Worm (Caenorhabditis elegans) whole organism, L4 larva: ENCODE measurements around the gene bath-19.

Experiments
- D1046.2 ChIP-seq: fragments of 200-800 bp; sonication (Bioruptor generic); IDR thresholded peaks from 2 replicates; pipeline ENCODE4 v1.3.6; 2022; ENCODE audit warnings: missing genetic modification characterization, missing compliant biosample characterization
- F26F4.8 ChIP-seq: fragments of 200-800 bp; sonication (Bioruptor generic); conservative IDR thresholded peaks from 2 replicates; pipeline ENCODE4 v1.3.6; 2022; ENCODE audit warnings: missing genetic modification characterization, missing compliant biosample characterization
- R02D3.7 ChIP-seq: fragments of 150-350 bp; sonication (generic microtip); optimal IDR thresholded peaks from 3 replicates; lab custom pipeline; 2014; ENCODE audit warnings: missing biosample characterization, missing genetic modification characterization
- Y48G9A.11 ChIP-seq: fragments of 200-800 bp; sonication (Bioruptor generic); IDR thresholded peaks from 2 replicates; pipeline ENCODE4 v1.3.6; 2022; ENCODE audit warnings: missing genetic modification reagents, missing genetic modification characterization, missing compliant biosample characterization
- aha-1 ChIP-seq: fragments of 150-350 bp; peaks from one replicate; lab custom pipeline; 2014; ENCODE audit warnings: missing biosample characterization, missing genetic modification characterization
- ama-1 ChIP-seq: fragments of 150-350 bp; optimal IDR thresholded peaks from 2 replicates; lab custom pipeline; 2014; ENCODE audit warnings: inconsistent platforms, mixed read lengths
- ceh-82 ChIP-seq: sonication (generic microtip); optimal IDR thresholded peaks from 2 replicates; lab custom pipeline; 2017; ENCODE audit warnings: missing biosample characterization, missing genetic modification characterization
- cey-2 ChIP-seq: sonication (generic microtip); optimal IDR thresholded peaks from 3 replicates; lab custom pipeline; 2017; ENCODE audit warnings: missing genetic modification characterization, mild to moderate bottlenecking, missing compliant biosample characterization, antibody characterized with exemption, borderline replicate concordance; ENCODE audit not compliant: insufficient read depth
- daf-8 ChIP-seq: fragments of 200-800 bp; sonication (Bioruptor generic); IDR thresholded peaks from 2 replicates; pipeline ENCODE4 v1.3.6; 2022; ENCODE audit warnings: missing genetic modification characterization, missing compliant biosample characterization
- dmd-6 ChIP-seq: fragments of 200-800 bp; sonication (Bioruptor generic); IDR thresholded peaks from 2 replicates; pipeline ENCODE4 v1.3.6; 2022; ENCODE audit warnings: missing genetic modification reagents, missing genetic modification characterization, missing compliant biosample characterization
- dpl-1 ChIP-seq: fragments of 150-350 bp; optimal IDR thresholded peaks from 2 replicates; lab custom pipeline; 2014; ENCODE audit warnings: missing biosample characterization, missing genetic modification reagents, missing genetic modification characterization
- duxl-1 ChIP-seq: sonication (generic microtip); optimal IDR thresholded peaks from 2 replicates; lab custom pipeline; 2016; ENCODE audit warnings: mild to moderate bottlenecking, missing genetic modification characterization, moderate library complexity, missing compliant biosample characterization; ENCODE audit not compliant: poor library complexity
- egl-43 ChIP-seq: fragments of 200-800 bp; sonication (Bioruptor generic); IDR thresholded peaks from 2 replicates; pipeline ENCODE4 v1.3.6; 2022; ENCODE audit warnings: missing genetic modification reagents, missing genetic modification characterization, missing compliant biosample characterization
- fos-1 ChIP-seq: fragments of 150-350 bp; optimal IDR thresholded peaks from 2 replicates; lab custom pipeline; 2014; ENCODE audit warnings: missing biosample characterization, missing genetic modification characterization
- hif-1 ChIP-seq, 2 experiments: sonication (generic microtip); optimal IDR thresholded peaks; 2 replicates each; lab custom pipeline; 2016 to 2017; ENCODE audit warnings: missing compliant biosample characterization in 2 of 2, missing genetic modification characterization in 2 of 2, missing genetic modification reagents in 2 of 2, missing genotype in 2 of 2, mild to moderate bottlenecking in 1 of 2
- hmg-1.1 ChIP-seq: fragments of 200-800 bp; sonication (Bioruptor generic); IDR thresholded peaks from 2 replicates; pipeline ENCODE4 v1.3.6; 2022; ENCODE audit warnings: missing genetic modification reagents, missing genetic modification characterization, missing compliant biosample characterization
- lin-13 ChIP-seq: fragments of 150-350 bp; optimal IDR thresholded peaks from 2 replicates; lab custom pipeline; 2014; ENCODE audit warnings: missing biosample characterization, missing genetic modification reagents, missing genetic modification characterization
- lin-29 ChIP-seq: fragments of 200-800 bp; sonication (Bioruptor generic); IDR thresholded peaks from 2 replicates; pipeline ENCODE4 v1.3.6; 2022; ENCODE audit warnings: missing genetic modification reagents, missing genetic modification characterization, missing compliant biosample characterization
- lin-38 ChIP-seq: fragments of 200-800 bp; sonication (Bioruptor generic); IDR thresholded peaks from 2 replicates; pipeline ENCODE4 v1.3.6; 2022; ENCODE audit warnings: missing genetic modification reagents, missing genetic modification characterization, missing compliant biosample characterization
- madf-9 ChIP-seq: fragments of 200-800 bp; sonication (Bioruptor generic); conservative IDR thresholded peaks from 2 replicates; pipeline ENCODE4 v1.3.6; 2022; ENCODE audit warnings: missing genetic modification reagents, missing genetic modification characterization, missing compliant biosample characterization
- mdl-1 ChIP-seq, 2 experiments: fragments of 150-350 bp in 1 of 2; sonication (generic microtip) in 1 of 2; optimal IDR thresholded peaks; 2 replicates each; lab custom pipeline; 2014 to 2017; ENCODE audit warnings: missing biosample characterization in 2 of 2, missing genetic modification characterization in 2 of 2
- mep-1 ChIP-seq: fragments of 150-350 bp; sonication (generic microtip); optimal IDR thresholded peaks from 3 replicates; lab custom pipeline; 2014; ENCODE audit warnings: missing biosample characterization, missing genetic modification characterization
- nhr-41 ChIP-seq: fragments of 200-800 bp; sonication (Bioruptor generic); IDR thresholded peaks from 2 replicates; pipeline ENCODE4 v1.3.6; 2022; ENCODE audit warnings: missing genetic modification reagents, missing genetic modification characterization, missing compliant biosample characterization
- nhr-42 ChIP-seq: fragments of 200-800 bp; sonication (Bioruptor generic); IDR thresholded peaks from 2 replicates; pipeline ENCODE4 v1.3.6; 2022; ENCODE audit warnings: missing genetic modification characterization, missing compliant biosample characterization
- nhr-76 ChIP-seq: fragments of 150-350 bp; optimal IDR thresholded peaks from 2 replicates; lab custom pipeline; 2014; ENCODE audit warnings: missing biosample characterization, missing genetic modification characterization
- nhr-77 ChIP-seq: fragments of 150-350 bp; optimal IDR thresholded peaks from 2 replicates; lab custom pipeline; 2014; ENCODE audit warnings: missing biosample characterization, missing genetic modification characterization
- pha-4 ChIP-seq, 2 experiments: fragments of 150-350 bp in 1 of 2; fragments of 200-800 bp in 1 of 2; sonication (Bioruptor generic) in 1 of 2; IDR thresholded peaks in 1 of 2; optimal IDR thresholded peaks in 1 of 2; 2 replicates each; pipeline versions ENCODE4 v1.3.6 to Lab custom; 2014 to 2022; ENCODE audit warnings: missing genetic modification characterization in 2 of 2, missing genetic modification reagents in 2 of 2, missing biosample characterization in 1 of 2, missing compliant biosample characterization in 1 of 2
- php-3 ChIP-seq: fragments of 200-800 bp; sonication (Bioruptor generic); IDR thresholded peaks from 2 replicates; pipeline ENCODE4 v1.3.6; 2022; ENCODE audit warnings: missing genetic modification reagents, missing genetic modification characterization, missing compliant biosample characterization
- pqm-1 ChIP-seq: sonication (generic microtip); optimal IDR thresholded peaks from 2 replicates; lab custom pipeline; 2017; ENCODE audit warnings: missing biosample characterization, missing genetic modification characterization
- saeg-2 ChIP-seq: fragments of 200-800 bp; sonication (Bioruptor generic); IDR thresholded peaks from 2 replicates; pipeline ENCODE4 v1.3.6; 2022; ENCODE audit warnings: missing genetic modification reagents, missing genetic modification characterization, missing compliant biosample characterization
- set-16 ChIP-seq: fragments of 200-800 bp; sonication (Bioruptor generic); IDR thresholded peaks from 2 replicates; pipeline ENCODE4 v1.3.6; 2022; ENCODE audit warnings: missing genetic modification reagents, missing genetic modification characterization, missing compliant biosample characterization
- skn-1 ChIP-seq: fragments of 150-350 bp; optimal IDR thresholded peaks from 2 replicates; lab custom pipeline; 2014; ENCODE audit warnings: missing biosample characterization, missing genetic modification characterization
- spr-3 ChIP-seq: fragments of 200-800 bp; sonication (Bioruptor generic); optimal IDR thresholded peaks from 2 replicates; lab custom pipeline; 2018; ENCODE audit warnings: mild to moderate bottlenecking, missing genetic modification characterization, missing compliant biosample characterization
- unc-39 ChIP-seq: sonication (generic microtip); optimal IDR thresholded peaks from 2 replicates; lab custom pipeline; 2017; ENCODE audit warnings: missing biosample characterization, missing genetic modification characterization
- zip-11 ChIP-seq: fragments of 200-800 bp; sonication (Bioruptor generic); IDR thresholded peaks from 2 replicates; pipeline ENCODE4 v1.3.6; 2022; ENCODE audit warnings: missing genetic modification characterization, missing compliant biosample characterization
- ztf-7 ChIP-seq: fragments of 150-350 bp; optimal IDR thresholded peaks from 2 replicates; lab custom pipeline; 2014; ENCODE audit warnings: missing biosample characterization, missing genetic modification characterization

The bath-19 gene

ce11 chrII:2042447-2042846 lies 3.3 kb upstream of the bath-19 start, which contains the start of gene bath-20:
Gene bath-20, minus strand, starts transcription at chrII:2042547.
- no peak for TF ChIP-seq hmg-1.1 (GFP tag; lab: Robert Waterston, UW)
- TF ChIP-seq pha-4 (GFP tag; IDR thresholded peaks at IDR 0.05; lab: Robert Waterston, UW), result no peak
- no peak for TF ChIP-seq pha-4 (tag; optimal IDR thresholded peaks at IDR 0.05; lab: Kevin White, UChicago)
- TF ChIP-seq Y48G9A.11 (GFP tag; lab: Robert Waterston, UW), result no peak
- TF ChIP-seq lin-29 (GFP tag; lab: Robert Waterston, UW), result no peak
- TF ChIP-seq spr-3 (GFP tag; lab: Kevin White, UChicago), result no peak
- no peak for TF ChIP-seq unc-39 (tag; lab: Kevin White, UChicago)
- TF ChIP-seq php-3 (GFP tag; lab: Robert Waterston, UW), result no peak
- TF ChIP-seq zip-11 (GFP tag; lab: Robert Waterston, UW), result no peak
- no peak for TF ChIP-seq cey-2 (tag; lab: Kevin White, UChicago)
- no peak for TF ChIP-seq dmd-6 (GFP tag; lab: Robert Waterston, UW)
- no peak for TF ChIP-seq mep-1
- no peak for TF ChIP-seq ama-1 (lab: Kevin White, UChicago)

DNA sequence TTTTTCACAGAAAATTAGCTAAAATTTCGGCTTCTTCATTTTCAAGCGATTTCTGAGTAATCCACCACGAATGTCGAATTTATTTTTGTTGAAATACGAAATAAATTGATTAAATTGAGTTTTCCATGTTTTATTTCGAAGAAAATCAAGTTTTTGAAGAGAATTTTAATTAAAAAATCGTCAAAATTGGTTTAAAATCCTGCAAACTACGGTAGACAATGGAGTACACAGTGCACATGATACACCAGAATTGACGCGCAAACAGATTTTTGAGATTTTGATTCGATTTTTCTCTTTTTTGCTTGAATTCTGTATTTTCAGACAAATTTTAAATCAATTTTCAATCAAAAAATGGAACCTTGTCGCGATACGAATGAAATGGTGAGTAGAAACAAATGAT lies 5.9 kb downstream of the bath-19 start, which contains the start of gene F59H6.14:
TSS of gene F59H6.14 (plus strand) at position 301 of the 400 bp plus-strand sequence.
- TF ChIP-seq ceh-82 (no peak), pqm-1 (no peak), nhr-41 (GFP tag; lab: Robert Waterston, UW) (no peak), fos-1 (no peak), duxl-1 (tag; lab: Kevin White, UChicago) (no peak), mdl-1 (tag; optimal IDR thresholded peaks at IDR 0.05; lab: Kevin White, UChicago) (no peak), pha-4 (GFP tag; IDR thresholded peaks at IDR 0.05; lab: Robert Waterston, UW) (no peak), pha-4 (tag; optimal IDR thresholded peaks at IDR 0.05; lab: Kevin White, UChicago) (no peak)

DNA sequence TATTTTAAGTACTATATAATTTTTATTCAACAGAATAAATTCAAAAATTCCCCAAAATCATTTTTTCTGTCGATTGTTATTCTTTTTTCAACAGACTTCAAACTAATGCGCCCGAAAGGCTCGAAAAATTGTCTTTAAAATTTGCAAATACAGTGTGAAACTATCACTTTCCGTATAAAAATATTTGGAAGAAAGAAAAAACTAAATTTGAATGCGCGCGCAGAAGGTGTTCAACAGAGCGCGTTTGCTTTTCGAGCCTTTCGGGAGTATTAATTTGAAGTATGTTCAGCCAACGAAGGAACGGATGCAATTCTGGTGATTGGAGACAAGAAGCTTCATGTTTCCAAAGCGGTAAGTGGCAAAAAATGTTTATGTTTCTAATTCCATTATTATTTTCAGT lies 6.9 kb downstream of the bath-19 start, which contains the start of gene btb-4:
TSS of gene btb-4 (plus strand) at position 35 of the 400 bp plus-strand sequence.
- TF ChIP-seq lin-38 (GFP tag; lab: Robert Waterston, UW) (peak; percentile 68), dpl-1 (GFP tag; lab: Kevin White, UChicago) (peak; percentile 24), aha-1 (peak; percentile 3)

DNA sequence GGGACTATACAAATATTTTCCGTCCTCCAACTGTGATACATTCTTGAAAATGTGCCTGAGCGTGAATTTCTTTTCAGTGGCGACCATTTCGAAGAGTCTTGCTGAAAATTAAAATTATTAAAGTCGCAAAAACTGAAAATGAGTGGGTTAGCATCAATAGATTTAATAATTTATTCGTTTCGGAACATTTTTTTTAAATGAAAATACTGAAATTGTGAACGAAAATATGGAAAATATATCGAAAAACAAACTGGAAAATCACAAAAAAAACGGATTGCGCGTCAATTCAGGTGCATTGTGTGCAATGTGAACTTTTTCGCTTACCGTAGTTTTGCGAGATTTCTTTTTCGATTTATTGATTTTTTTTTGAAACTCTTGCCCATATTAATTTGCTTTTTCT lies 7.3 kb downstream of the bath-19 start, which contains the start of gene bath-5:
TSS of gene bath-5 (minus strand) at position 101 of the 400 bp plus-strand sequence.
- TF ChIP-seq ama-1 (lab: Kevin White, UChicago) (no peak), F26F4.8 (GFP tag; lab: Robert Waterston, UW) (no peak), skn-1 (tag; lab: Kevin White, UChicago) (no peak), nhr-42 (GFP tag; lab: Robert Waterston, UW) (no peak), mdl-1 (tag; optimal IDR thresholded peaks at IDR 0.05; lab: Kevin White, UChicago) (no peak), ztf-7 (tag; lab: Kevin White, UChicago) (no peak)
- TF ChIP-seq, all 104 proteins: peak for 0

ce11 chrII:2030367-2030766 lies 8.8 kb downstream of the bath-19 start, which contains the start of gene bath-3:
Gene bath-3, minus strand, starts transcription at chrII:2030467.
- TF ChIP-seq nhr-77 (tag; lab: Kevin White, UChicago) (no peak), unc-39 (tag; lab: Kevin White, UChicago) (no peak), pha-4 (GFP tag; IDR thresholded peaks at IDR 0.05; lab: Robert Waterston, UW) (no peak), pha-4 (tag; optimal IDR thresholded peaks at IDR 0.05; lab: Kevin White, UChicago) (no peak), nhr-76 (tag; lab: Kevin White, UChicago) (no peak), madf-9 (GFP tag; lab: Robert Waterston, UW) (no peak), ama-1 (lab: Kevin White, UChicago) (no peak), egl-43 (GFP tag; lab: Robert Waterston, UW) (no peak), zip-11 (GFP tag; lab: Robert Waterston, UW) (no peak), hif-1 (tag; optimal IDR thresholded peaks at IDR 0.05; lab: Kevin White, UChicago) (no peak), dmd-6 (GFP tag; lab: Robert Waterston, UW) (no peak), daf-8 (no peak), saeg-2 (GFP tag; lab: Robert Waterston, UW) (no peak), D1046.2 (GFP tag; lab: Robert Waterston, UW) (no peak), set-16 (GFP tag; lab: Robert Waterston, UW) (no peak), lin-13 (GFP tag; lab: Kevin White, UChicago) (no peak), R02D3.7 (no peak)
